Fruit fly (Drosophila melanogaster): ENCODE results near the gene C3G.
A peak's percentile ranks its signal among the peaks of the same experiment; 100 is the strongest.

The C3G gene

dm6 chrX:6852574-6852973 lies 49.2 kb upstream of the C3G start (continued):
- TF ChIP-seq kay (GFP tag; optimal IDR thresholded peaks at IDR 0.05) (peak; percentile 82), Hey (tag; optimal IDR thresholded peaks at IDR 0.05) (peak; percentile 60), ems (GFP tag; optimal IDR thresholded peaks at IDR 0.05) (peak; percentile 92), croc (GFP tag; conservative IDR thresholded peaks at IDR 0.05) (peak; percentile 82), gce (GFP tag; IDR thresholded peaks at IDR 0.05) (0 out of 3 replicates have a peak, but pooled peaks have one; percentile 44), abd-A (tag; optimal IDR thresholded peaks at IDR 0.05) (peak; percentile 74), CG6791 (GFP tag; IDR thresholded peaks at IDR 0.05; ENCODE audit: partially characterized antibody) (0 out of 3 replicates have a peak, but pooled peaks have one; percentile 49), CG9797 (GFP tag; optimal IDR thresholded peaks at IDR 0.05) (peak; percentile 49), sr (GFP tag; IDR thresholded peaks at IDR 0.05) (peak; percentile 10; the same call in 1 of the 3 replicates), CG15601 (tag; optimal IDR thresholded peaks at IDR 0.05) (peak; percentile 84), stc (GFP tag; IDR thresholded peaks at IDR 0.05) (peak; percentile 80), CG10979 (tag; optimal IDR thresholded peaks at IDR 0.05) (peak; percentile 86), Rx (GFP tag; IDR thresholded peaks at IDR 0.05) (peak; percentile 83), ATbp (GFP tag; optimal IDR thresholded peaks at IDR 0.05) (peak; percentile 70), Awh (GFP tag; IDR thresholded peaks at IDR 0.05) (peak; percentile 81), CG7987 (GFP tag; optimal IDR thresholded peaks at IDR 0.05) (peak; percentile 84), cwo (GFP tag; optimal IDR thresholded peaks at IDR 0.05) (peak; percentile 86), CG2202 (tag; optimal IDR thresholded peaks at IDR 0.05) (peak; percentile 71), Spps (tag; optimal IDR thresholded peaks at IDR 0.05) (peak; percentile 65), CG12659 (GFP tag; optimal IDR thresholded peaks at IDR 0.05) (peak; percentile 93), nau (GFP tag; optimal IDR thresholded peaks at IDR 0.05) (peak; percentile 76), D19B (GFP tag; optimal IDR thresholded peaks at IDR 0.05) (peak; percentile 83), toy (GFP tag; IDR thresholded peaks at IDR 0.05) (peak; percentile 52; the same call in 1 of the 2 replicates), gsb-n (tag; optimal IDR thresholded peaks at IDR 0.05) (peak; percentile 71), slbo (GFP tag; IDR thresholded peaks at IDR 0.05) (peak; percentile 91), CoRest (tag; optimal IDR thresholded peaks at IDR 0.05) (peak; percentile 96), zf30C (GFP tag; optimal IDR thresholded peaks at IDR 0.05) (no peak), disco-r (GFP tag; optimal IDR thresholded peaks at IDR 0.05) (peak; percentile 73), Blimp-1 (GFP tag; optimal IDR thresholded peaks at IDR 0.05) (peak; percentile 86), Dp (GFP tag; optimal IDR thresholded peaks at IDR 0.05) (peak; percentile 93), jumu (GFP tag; optimal IDR thresholded peaks at IDR 0.05) (peak; percentile 92), so (GFP tag; IDR thresholded peaks at IDR 0.05) (peak; percentile 79), CG14860 (GFP tag; IDR thresholded peaks at IDR 0.05; ENCODE audit: partially characterized antibody) (no peak), bbx (GFP tag; IDR thresholded peaks at IDR 0.05; ENCODE audit: partially characterized antibody) (no peak), ssp (GFP tag; IDR thresholded peaks at IDR 0.05) (peak; percentile 96), wdn (GFP tag; IDR thresholded peaks at IDR 0.05) (peak; percentile 72), zfh2 (GFP tag; optimal IDR thresholded peaks at IDR 0.05) (peak; percentile 93), pita (GFP tag; optimal IDR thresholded peaks at IDR 0.05) (no peak), Sry-β (GFP tag; optimal IDR thresholded peaks at IDR 0.05) (peak; percentile 50), scrt (GFP tag; optimal IDR thresholded peaks at IDR 0.05) (peak; percentile 83), Jarid2 (GFP tag; optimal IDR thresholded peaks at IDR 0.05) (peak; percentile 54), Opbp (GFP tag; IDR thresholded peaks at IDR 0.05; ENCODE audit: partially characterized antibody) (peak; percentile 60; the same call in 1 of the 3 replicates), CG3726 (GFP tag; IDR thresholded peaks at IDR 0.05) (peak; percentile 80), Hr78 (GFP tag; optimal IDR thresholded peaks at IDR 0.05) (peak in 1 of 2 experiments; percentile 17), kah (GFP tag; optimal IDR thresholded peaks at IDR 0.05) (peak; percentile 72), oc (tag; optimal IDR thresholded peaks at IDR 0.05) (peak; percentile 77), fu2 (GFP tag; optimal IDR thresholded peaks at IDR 0.05) (peak; percentile 89), CG10366 (GFP tag; IDR thresholded peaks at IDR 0.05) (peak; percentile 77), CG10274 (GFP tag; optimal IDR thresholded peaks at IDR 0.05) (peak; percentile 80)

Measured in whole organism, embryonic.